Worm (Caenorhabditis elegans): ENCODE data around the gene col-3.

The col-3 gene

ce11 chrIV:8827500-8827899 is 2.9 kb downstream of the col-3 start, which contains the start of gene T28C6.7:
T28C6.7 (plus strand) TSS chrIV:8827800.
- TF ChIP-seq alr-1 (tag; optimal IDR thresholded peaks at IDR 0.05) (no peak), nhr-11 (tag; optimal IDR thresholded peaks at IDR 0.05) (no peak), ztf-4 (tag; optimal IDR thresholded peaks at IDR 0.05) (no peak), Y55F3AM.14 (GFP tag; optimal IDR thresholded peaks at IDR 0.05) (no peak), lsy-2 (tag; optimal IDR thresholded peaks at IDR 0.05) (no peak), nhr-12 (tag; optimal IDR thresholded peaks at IDR 0.05) (no peak), ZK546.5 (tag; optimal IDR thresholded peaks at IDR 0.05) (no peak), crh-2 (tag; optimal IDR thresholded peaks at IDR 0.05) (no peak), R02D3.7 (tag; optimal IDR thresholded peaks at IDR 0.05) (no peak)

- TF ChIP-seq sma-3 (GFP tag; optimal IDR thresholded peaks at IDR 0.05) (peak; percentile 69), aly-2 (tag; optimal IDR thresholded peaks at IDR 0.05) (no peak), blmp-1 (tag; optimal IDR thresholded peaks at IDR 0.05; ENCODE audit: insufficient read depth) (peak; percentile 63), crh-2 (tag; optimal IDR thresholded peaks at IDR 0.05) (peak; percentile 37), lin-39 (tag; optimal IDR thresholded peaks at IDR 0.05) (no peak), egl-27 (tag; optimal IDR thresholded peaks at IDR 0.05) (no peak), alr-1 (tag; optimal IDR thresholded peaks at IDR 0.05) (no peak), sma-9 (GFP tag; optimal IDR thresholded peaks at IDR 0.05) (peak; percentile 60), sma-9 (tag; optimal IDR thresholded peaks at IDR 0.05) (no peak), gmeb-1 (tag; optimal IDR thresholded peaks at IDR 0.05) (peak; percentile 42), unc-62 (GFP tag; optimal IDR thresholded peaks at IDR 0.05) (no peak), Y55F3AM.14 (GFP tag; optimal IDR thresholded peaks at IDR 0.05) (no peak), nhr-129 (tag; optimal IDR thresholded peaks at IDR 0.05) (peak; percentile 70), ceh-16 (tag; optimal IDR thresholded peaks at IDR 0.05) (no peak), ZK546.5 (tag; optimal IDR thresholded peaks at IDR 0.05) (no peak), zag-1 (tag; optimal IDR thresholded peaks at IDR 0.05) (no peak), nhr-77 (tag; optimal IDR thresholded peaks at IDR 0.05) (no peak), nhr-10 (tag; optimal IDR thresholded peaks at IDR 0.05) (no peak), nhr-21 (tag; optimal IDR thresholded peaks at IDR 0.05) (peak; percentile 65), R02D3.7 (tag; optimal IDR thresholded peaks at IDR 0.05) (no peak), ama-1 (optimal IDR thresholded peaks at IDR 0.05) (no peak), fos-1 (tag; optimal IDR thresholded peaks at IDR 0.05) (peak; percentile 65), ztf-4 (tag; optimal IDR thresholded peaks at IDR 0.05) (no peak), nhr-25 (tag; optimal IDR thresholded peaks at IDR 0.05) (peak; percentile 66), mdl-1 (tag; optimal IDR thresholded peaks at IDR 0.05) (peak in 1 of 2 experiments; percentile 22), elt-1 (tag; optimal IDR thresholded peaks at IDR 0.05) (no peak)
These were observed 6.0 kb downstream of the col-3 start, which contains the start of gene T28C6.8 for ce11 chrIV:8830591-8830990. T28C6.8 (minus strand) TSS chrIV:8830727.

- TF ChIP-seq nhr-6 (tag; optimal IDR thresholded peaks at IDR 0.05), result no peak
- no peak for TF ChIP-seq nhr-21 (tag; optimal IDR thresholded peaks at IDR 0.05)
These were observed 15.7 kb downstream of the col-3 start, which contains the start of the genes T28C6.11 and T11B7.1 for ce11 chrIV:8840161-8840765. T28C6.11 (minus strand) TSS chrIV:8840261. T11B7.1 (plus strand) TSS chrIV:8840715.

ce11 chrIV:8844457-8844856 is 19.9 kb downstream of the col-3 start, which contains the start of gene T11B7.2:
T11B7.2 (minus strand) TSS chrIV:8844557.
- TF ChIP-seq ztf-11 (tag; optimal IDR thresholded peaks at IDR 0.05) (no peak), zag-1 (tag; optimal IDR thresholded peaks at IDR 0.05) (no peak), ztf-4 (tag; optimal IDR thresholded peaks at IDR 0.05) (no peak), sma-3 (GFP tag; optimal IDR thresholded peaks at IDR 0.05) (no peak), nhr-10 (tag; optimal IDR thresholded peaks at IDR 0.05) (no peak), nhr-6 (tag; optimal IDR thresholded peaks at IDR 0.05) (no peak), egl-27 (tag; optimal IDR thresholded peaks at IDR 0.05) (no peak), aly-2 (tag; optimal IDR thresholded peaks at IDR 0.05) (no peak), unc-62 (GFP tag; optimal IDR thresholded peaks at IDR 0.05) (no peak), mdl-1 (tag; optimal IDR thresholded peaks at IDR 0.05) (no peak), fos-1 (tag; optimal IDR thresholded peaks at IDR 0.05) (no peak), mbf-1 (tag; optimal IDR thresholded peaks at IDR 0.05) (no peak), F13H6.1 (tag; optimal IDR thresholded peaks at IDR 0.05) (no peak), sem-4 (tag; optimal IDR thresholded peaks at IDR 0.05) (no peak), peb-1 (tag; optimal IDR thresholded peaks at IDR 0.05) (no peak), elt-1 (tag; optimal IDR thresholded peaks at IDR 0.05) (no peak), ceh-16 (tag; optimal IDR thresholded peaks at IDR 0.05) (no peak), lsy-2 (tag; optimal IDR thresholded peaks at IDR 0.05) (no peak)

Measured in whole organism, L2 larva.